Worm (Caenorhabditis elegans): ENCODE data around the gene acdh-2.

acdh-2 gene

DNA sequence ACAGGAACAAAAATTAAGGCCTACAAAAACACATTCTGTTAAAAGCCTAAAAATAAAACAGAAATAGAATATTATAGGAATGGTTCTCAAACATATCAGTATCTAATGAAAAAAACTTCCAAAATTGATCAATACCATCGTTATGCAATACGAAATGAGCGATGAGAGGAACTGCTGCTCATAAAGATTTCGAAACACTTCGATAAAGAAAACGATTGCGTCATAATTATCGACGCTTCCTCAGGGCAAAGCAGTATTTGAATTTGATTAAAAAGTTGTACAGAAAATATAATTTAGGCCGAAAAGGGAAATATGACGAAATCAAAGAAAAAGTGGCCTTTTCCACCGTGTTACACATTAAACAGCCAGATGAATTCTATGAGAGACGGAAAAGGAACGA lies 29.2 kb downstream of the acdh-2 start:
- TF ChIP-seq lin-13 (tag; optimal IDR thresholded peaks at IDR 0.05) (no peak), zip-8 (tag; optimal IDR thresholded peaks at IDR 0.05) (peak; percentile 96)

DNA sequence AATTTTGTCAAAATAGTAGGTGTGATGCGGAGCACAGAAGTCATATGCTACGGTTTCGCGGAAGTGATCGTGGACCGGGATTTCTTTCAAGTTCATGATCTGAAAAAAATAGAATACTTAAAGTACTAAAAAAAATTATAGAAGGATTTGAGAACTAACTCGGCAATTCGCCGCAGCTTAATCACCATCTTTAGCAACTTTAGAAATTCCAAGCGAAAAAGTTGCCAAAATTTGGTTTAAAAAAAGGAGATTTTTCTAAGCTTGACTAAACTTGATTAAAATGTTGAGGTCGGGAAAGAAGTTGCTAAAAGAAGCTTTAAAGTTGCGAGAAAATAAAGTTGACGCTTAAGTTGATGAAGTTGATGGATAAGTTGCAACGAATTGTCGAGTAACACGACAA lies 29.6 kb downstream of the acdh-2 start, which contains the start of gene ZK177.9:
TSS of gene ZK177.9 (minus strand) at position 101 of the 400 bp plus-strand sequence.
- TF ChIP-seq nhr-76 (tag; optimal IDR thresholded peaks at IDR 0.05) (no peak), mls-2 (tag; optimal IDR thresholded peaks at IDR 0.05) (no peak), nhr-28 (tag; optimal IDR thresholded peaks at IDR 0.05) (no peak), zip-8 (tag; optimal IDR thresholded peaks at IDR 0.05) (no peak)

DNA sequence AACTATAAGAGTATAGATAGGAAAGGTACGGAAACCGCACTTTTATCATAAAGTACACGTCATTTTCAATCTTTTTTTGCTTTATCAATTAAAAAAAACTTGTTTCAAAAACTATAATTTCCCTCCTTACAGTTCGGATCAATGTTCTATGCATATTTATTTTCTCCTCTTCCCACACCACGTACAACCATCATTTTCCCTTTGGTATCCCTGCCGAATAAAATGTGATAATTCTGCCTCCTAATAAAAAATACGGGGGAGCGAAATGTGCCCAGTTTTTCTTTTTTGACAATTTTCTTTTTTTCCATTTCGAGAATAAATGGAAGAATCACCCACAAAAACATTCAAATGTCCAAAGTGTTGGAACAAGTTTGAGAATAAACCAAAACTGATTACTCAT lies 31.8 kb downstream of the acdh-2 start, which contains the start of gene ZK177.3:
TSS of gene ZK177.3 (plus strand) at position 301 of the 400 bp plus-strand sequence.
- no peak for TF ChIP-seq tbx-8 (GFP tag; optimal IDR thresholded peaks at IDR 0.05)
- no peak for TF ChIP-seq sptf-1 (tag; optimal IDR thresholded peaks at IDR 0.05)
- no peak for TF ChIP-seq lsy-2 (tag; optimal IDR thresholded peaks at IDR 0.05)
- no peak for TF ChIP-seq pha-4 (tag; optimal IDR thresholded peaks at IDR 0.05)
- no peak for TF ChIP-seq nhr-237 (tag; optimal IDR thresholded peaks at IDR 0.05)
- no peak for TF ChIP-seq elt-1 (tag; optimal IDR thresholded peaks at IDR 0.05; ENCODE audit: borderline replicate concordance, insufficient read depth)

DNA sequence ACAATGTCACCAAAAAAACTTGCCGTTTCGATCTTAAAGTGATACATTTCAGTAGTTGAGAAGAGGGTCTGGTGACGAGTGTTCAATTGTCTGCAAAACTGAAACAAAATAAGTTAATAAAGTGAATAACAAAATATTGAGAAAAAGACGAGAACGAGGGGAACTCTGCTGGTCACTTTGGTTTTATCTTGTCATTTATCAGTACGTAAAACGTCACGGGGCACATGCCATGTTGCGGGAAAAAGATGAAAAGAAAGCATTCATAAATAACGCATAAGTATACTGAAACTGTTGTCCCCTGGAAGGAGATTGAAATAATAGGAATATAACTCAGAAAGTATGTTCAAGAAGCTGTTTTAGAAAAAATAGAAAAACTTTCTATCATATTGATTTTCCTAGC lies 32.4 kb downstream of the acdh-2 start, which contains the start of gene sahd-1:
TSS of gene sahd-1 (minus strand) at position 100 of the 400 bp plus-strand sequence.
- TF ChIP-seq sem-2 (GFP tag; optimal IDR thresholded peaks at IDR 0.05) (no peak), zip-8 (tag; optimal IDR thresholded peaks at IDR 0.05) (no peak), blmp-1 (tag; optimal IDR thresholded peaks at IDR 0.05) (no peak), nhr-12 (tag; optimal IDR thresholded peaks at IDR 0.05) (no peak), nhr-76 (tag; optimal IDR thresholded peaks at IDR 0.05) (no peak), ceh-83 (GFP tag; optimal IDR thresholded peaks at IDR 0.05) (no peak)

DNA sequence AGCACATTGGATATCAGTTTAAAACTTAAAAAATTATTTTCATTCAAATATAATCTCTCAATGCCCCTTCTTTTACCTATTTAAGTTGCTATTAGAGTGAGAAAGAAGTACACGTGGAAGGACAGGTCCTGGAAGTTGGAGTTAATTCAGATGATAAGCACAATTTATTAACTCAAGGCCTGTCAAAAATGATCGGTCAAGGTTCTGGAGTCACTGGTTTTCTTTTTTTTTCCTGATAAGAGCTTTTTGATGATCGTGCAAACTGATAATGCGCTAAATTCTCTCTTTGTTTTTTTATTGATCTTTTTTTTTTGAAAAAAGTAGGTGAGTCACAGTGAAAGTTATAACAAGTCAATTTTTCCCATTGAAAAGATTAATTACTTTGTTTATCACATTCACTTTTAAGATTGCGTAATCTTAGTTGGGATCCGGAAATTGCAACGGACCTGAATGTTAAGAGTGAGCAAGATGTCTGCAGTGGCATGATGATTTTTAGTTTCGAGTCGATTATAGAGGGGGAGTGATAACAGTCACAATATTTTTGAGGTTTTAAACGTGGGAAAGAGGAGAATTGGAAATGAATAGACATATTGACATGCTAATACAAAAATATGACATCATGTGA lies 34.7 kb downstream of the acdh-2 start:
- TF ChIP-seq mep-1 (tag; optimal IDR thresholded peaks at IDR 0.05) (no peak), ztf-11 (tag; optimal IDR thresholded peaks at IDR 0.05) (no peak), tbx-8 (GFP tag; optimal IDR thresholded peaks at IDR 0.05) (no peak), lin-13 (tag; optimal IDR thresholded peaks at IDR 0.05) (no peak), nhr-237 (tag; optimal IDR thresholded peaks at IDR 0.05) (no peak), sem-2 (GFP tag; optimal IDR thresholded peaks at IDR 0.05) (no peak), nhr-76 (tag; optimal IDR thresholded peaks at IDR 0.05) (no peak), blmp-1 (tag; optimal IDR thresholded peaks at IDR 0.05) (no peak), elt-1 (tag; optimal IDR thresholded peaks at IDR 0.05; ENCODE audit: borderline replicate concordance, insufficient read depth) (no peak), elt-3 (tag; optimal IDR thresholded peaks at IDR 0.05) (no peak), drap-1 (GFP tag; optimal IDR thresholded peaks at IDR 0.05) (no peak), nhr-28 (tag; optimal IDR thresholded peaks at IDR 0.05) (no peak), unc-62 (GFP tag; optimal IDR thresholded peaks at IDR 0.05) (no peak), M03D4.4 (tag; optimal IDR thresholded peaks at IDR 0.05) (no peak), bed-3 (GFP tag; optimal IDR thresholded peaks at IDR 0.05) (no peak), ces-1 (GFP tag; optimal IDR thresholded peaks at IDR 0.05) (no peak), mls-2 (tag; optimal IDR thresholded peaks at IDR 0.05) (no peak), mab-5 (tag; optimal IDR thresholded peaks at IDR 0.05) (no peak), ceh-39 (tag; optimal IDR thresholded peaks at IDR 0.05) (no peak)

DNA sequence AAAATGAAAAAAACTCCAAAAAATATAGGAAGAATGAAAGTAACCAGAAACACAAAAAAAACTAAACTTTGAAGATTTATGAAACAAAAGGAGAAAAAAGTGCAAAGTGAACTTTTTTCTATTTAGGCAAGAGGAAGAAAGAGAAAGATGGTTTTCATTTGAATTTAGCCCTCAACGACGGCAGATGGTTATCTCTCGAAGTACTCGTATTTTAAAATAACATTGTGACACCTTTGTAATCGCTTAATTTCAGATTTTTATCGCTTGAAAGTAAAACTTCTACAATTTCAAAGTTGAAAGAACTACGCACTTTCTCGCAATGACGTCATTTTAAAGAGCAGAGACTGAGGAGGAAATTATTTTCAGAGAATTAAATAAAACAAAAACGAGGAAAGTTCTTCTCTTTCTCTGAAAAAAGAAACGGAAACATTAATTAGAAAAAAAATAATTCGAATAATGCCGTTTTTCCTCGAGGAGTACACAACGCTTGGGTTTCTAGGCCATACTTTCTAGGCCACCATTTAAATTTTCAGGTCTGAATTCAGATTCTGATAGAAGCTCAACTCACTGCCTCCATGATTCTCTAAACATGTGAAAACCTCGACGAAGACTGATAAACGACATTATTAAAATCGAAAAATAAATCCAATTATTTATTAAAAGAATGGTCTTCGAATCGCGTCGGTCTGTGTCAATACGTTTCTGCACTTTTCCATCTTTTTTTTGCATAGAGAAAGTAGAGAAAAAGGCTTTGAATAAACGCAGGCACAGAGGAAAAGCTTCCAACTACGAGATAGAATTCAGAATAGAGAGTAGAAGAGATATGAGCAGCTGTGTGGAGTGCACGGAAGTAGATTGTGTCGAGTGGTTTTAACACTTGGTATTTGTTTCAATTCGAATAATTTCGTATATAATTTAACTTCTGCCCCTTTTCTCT lies 35.6 kb downstream of the acdh-2 start:
- TF ChIP-seq nhr-12 (tag; optimal IDR thresholded peaks at IDR 0.05) (no peak), hlh-1 (tag; optimal IDR thresholded peaks at IDR 0.05) (peak; percentile 86), ces-1 (GFP tag; optimal IDR thresholded peaks at IDR 0.05) (peak; percentile 67), unc-120 (tag; optimal IDR thresholded peaks at IDR 0.05; ENCODE audit: poor library complexity, severe bottlenecking) (peak; percentile 2)
